Fruit fly (Drosophila melanogaster) whole organism, wandering third instar larva: ENCODE measurements around the gene Atg18b.
A peak's percentile ranks its signal among the peaks of the same experiment; 100 is the strongest.

Experiments used
- Abd-B ChIP-seq: fragments of >200 bp; optimal IDR thresholded peaks from 2 replicates; lab custom pipeline; 2017; ENCODE audit warnings: missing biosample characterization, missing genetic modification characterization
- CG32264 ChIP-seq: fragments of 200-800 bp; sonication (Bioruptor generic); optimal IDR thresholded peaks from 2 replicates; lab custom pipeline; 2016; ENCODE audit warnings: missing biosample characterization, missing genetic modification characterization
- CG9705 ChIP-seq: fragments of 200-800 bp; sonication (Bioruptor generic); optimal IDR thresholded peaks from 2 replicates; lab custom pipeline; 2018; ENCODE audit warnings: missing biosample characterization, mild to moderate bottlenecking, missing genetic modification characterization
- CrebA ChIP-seq: fragments of 200-800 bp; sonication (Bioruptor generic); optimal IDR thresholded peaks from 2 replicates; lab custom pipeline; 2016; ENCODE audit warnings: missing biosample characterization, mild to moderate bottlenecking, missing genetic modification characterization, borderline replicate concordance
- Dif ChIP-seq: fragments of 200-275, 200-300 bp; sonication (Bioruptor generic); optimal IDR thresholded peaks from 2 replicates; lab custom pipeline; 2018; ENCODE audit warnings: missing biosample characterization, missing genetic modification characterization; ENCODE audit not compliant: partially characterized antibody
- GATAd ChIP-seq: sonication (Bioruptor generic); optimal IDR thresholded peaks from 2 replicates; lab custom pipeline; 2016; ENCODE audit warnings: missing biosample characterization, missing genetic modification characterization
- HLH106 ChIP-seq: fragments of 200-800 bp; optimal IDR thresholded peaks from 3 replicates; lab custom pipeline; 2019; ENCODE audit warnings: missing biosample characterization, mild to moderate bottlenecking, missing genetic modification characterization, moderate library complexity
- Hnf4 ChIP-seq: fragments of 200-800 bp; sonication (Bioruptor generic); optimal IDR thresholded peaks from 2 replicates; lab custom pipeline; 2016; ENCODE audit warnings: missing biosample characterization, mild to moderate bottlenecking, missing genetic modification characterization
- Hr78 ChIP-seq: fragments of >200 bp; optimal IDR thresholded peaks from 2 replicates; lab custom pipeline; 2017; ENCODE audit warnings: missing biosample characterization, missing genetic modification characterization
- Hr83 ChIP-seq: fragments of 200-300 bp; sonication (Bioruptor generic); optimal IDR thresholded peaks from 2 replicates; lab custom pipeline; 2016; ENCODE audit warnings: missing biosample characterization, mild to moderate bottlenecking, missing genetic modification characterization, moderate library complexity; ENCODE audit not compliant: poor library complexity, severe bottlenecking
- OdsH ChIP-seq: fragments of 200-800 bp; sonication (Bioruptor generic); optimal IDR thresholded peaks from 2 replicates; lab custom pipeline; 2016; ENCODE audit warnings: missing biosample characterization, mild to moderate bottlenecking, missing genetic modification characterization
- Rel ChIP-seq, 2 experiments: fragments of 200-800 bp; sonication (Bioruptor generic) in 1 of 2; optimal IDR thresholded peaks; 2 replicates in 1 of 2; 3 replicates in 1 of 2; lab custom pipeline; 2016 to 2019; ENCODE audit warnings: mild to moderate bottlenecking in 2 of 2, missing biosample characterization in 2 of 2, missing genetic modification characterization in 2 of 2, moderate library complexity in 1 of 2
- Vsx2 ChIP-seq: fragments of 200-300, 225-300 bp; sonication (Bioruptor generic); optimal IDR thresholded peaks from 2 replicates; lab custom pipeline; 2018; ENCODE audit warnings: missing biosample characterization, missing genetic modification characterization; ENCODE audit not compliant: partially characterized antibody
- br ChIP-seq: fragments of 200-800 bp; sonication (Bioruptor generic); optimal IDR thresholded peaks from 2 replicates; lab custom pipeline; 2016; ENCODE audit warnings: missing biosample characterization, missing genetic modification characterization
- dmrt93B ChIP-seq: fragments of 200-800 bp; sonication (Bioruptor generic); optimal IDR thresholded peaks from 2 replicates; lab custom pipeline; 2018; ENCODE audit warnings: missing biosample characterization, mild to moderate bottlenecking, missing genetic modification characterization
- dsf ChIP-seq: sonication (Bioruptor generic); optimal IDR thresholded peaks from 2 replicates; lab custom pipeline; 2016; ENCODE audit warnings: missing biosample characterization, missing genetic modification characterization, borderline replicate concordance
- ey ChIP-seq: fragments of 200-800 bp; sonication (Bioruptor generic); optimal IDR thresholded peaks from 2 replicates; lab custom pipeline; 2016; ENCODE audit warnings: missing biosample characterization, missing genetic modification characterization
- foxo ChIP-seq, 2 experiments: fragments of 200-800 bp; sonication (Bioruptor generic); optimal IDR thresholded peaks; 2 replicates in 1 of 2; 3 replicates in 1 of 2; lab custom pipeline; 2016 to 2017; ENCODE audit warnings: missing biosample characterization in 2 of 2, missing genetic modification characterization in 2 of 2
- fru ChIP-seq: fragments of 200-800 bp; sonication (Bioruptor generic); optimal IDR thresholded peaks from 3 replicates; lab custom pipeline; 2016; ENCODE audit warnings: missing biosample characterization, mild to moderate bottlenecking, missing genetic modification characterization
- h ChIP-seq: fragments of 200-800 bp; sonication (Bioruptor generic); optimal IDR thresholded peaks from 3 replicates; lab custom pipeline; 2016; ENCODE audit warnings: missing biosample characterization, mild to moderate bottlenecking, missing genetic modification characterization
- jim ChIP-seq: fragments of 175-275, 200-325 bp; sonication (Bioruptor generic); optimal IDR thresholded peaks from 2 replicates; lab custom pipeline; 2016; ENCODE audit warnings: missing biosample characterization, mild to moderate bottlenecking, missing genetic modification characterization
- pan ChIP-seq: fragments of >200 bp; optimal IDR thresholded peaks from 2 replicates; lab custom pipeline; 2017
- rgr ChIP-seq: fragments of 200-800 bp; sonication (Bioruptor generic); optimal IDR thresholded peaks from 3 replicates; lab custom pipeline; 2016; ENCODE audit warnings: missing biosample characterization, mild to moderate bottlenecking, missing genetic modification characterization
- sage ChIP-seq: fragments of 200-800 bp; sonication (Bioruptor generic); optimal IDR thresholded peaks from 2 replicates; lab custom pipeline; 2016; ENCODE audit warnings: missing biosample characterization, mild to moderate bottlenecking, missing genetic modification characterization
- sv ChIP-seq: fragments of 200-800 bp; sonication (Bioruptor generic); optimal IDR thresholded peaks from 3 replicates; lab custom pipeline; 2016; ENCODE audit warnings: missing biosample characterization, missing genetic modification characterization
- tai ChIP-seq: sonication (Bioruptor generic); optimal IDR thresholded peaks from 2 replicates; lab custom pipeline; 2016; ENCODE audit warnings: missing biosample characterization, missing genetic modification characterization
- usp ChIP-seq: fragments of >200 bp; optimal IDR thresholded peaks from 2 replicates; lab custom pipeline; 2017; ENCODE audit warnings: missing biosample characterization, missing genetic modification characterization
- woc ChIP-seq: sonication (Bioruptor generic); optimal IDR thresholded peaks from 2 replicates; lab custom pipeline; 2016; ENCODE audit warnings: missing biosample characterization, mild to moderate bottlenecking, missing genetic modification characterization

Gene Atg18b

DNA sequence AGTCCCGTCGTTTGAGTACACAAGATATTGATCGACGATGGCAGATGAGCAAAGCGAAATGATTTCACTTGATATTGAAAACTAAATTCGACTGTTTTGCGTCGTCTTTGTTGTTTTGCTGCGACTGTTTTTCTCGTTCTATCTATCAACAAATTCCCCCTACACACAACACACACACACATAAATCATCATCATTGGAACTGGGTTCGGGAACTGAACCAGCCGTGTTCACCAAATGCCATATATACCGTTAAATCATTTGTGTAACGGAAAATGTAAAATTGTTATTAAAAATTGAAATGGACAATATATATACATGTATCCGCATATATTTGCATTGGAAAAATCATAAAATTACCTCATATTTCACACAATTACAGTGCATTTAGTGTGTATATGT is at the start of gene Atg18b:
Gene Atg18b, minus strand, starts transcription at position 177 of the 400 bp plus-strand sequence.
- TF ChIP-seq h (GFP tag; lab: Kevin White, UChicago): no peak
- no peak for TF ChIP-seq usp (GFP tag; lab: Kevin White, UChicago)
- TF ChIP-seq Rel (GFP tag; optimal IDR thresholded peaks at IDR 0.05; lab: Kevin White, UChicago): no peak
- TF ChIP-seq Rel (tag; optimal IDR thresholded peaks at IDR 0.05; lab: Kevin White, UChicago): peak; percentile 100
- TF ChIP-seq, all 38 proteins: peak for 1

DNA sequence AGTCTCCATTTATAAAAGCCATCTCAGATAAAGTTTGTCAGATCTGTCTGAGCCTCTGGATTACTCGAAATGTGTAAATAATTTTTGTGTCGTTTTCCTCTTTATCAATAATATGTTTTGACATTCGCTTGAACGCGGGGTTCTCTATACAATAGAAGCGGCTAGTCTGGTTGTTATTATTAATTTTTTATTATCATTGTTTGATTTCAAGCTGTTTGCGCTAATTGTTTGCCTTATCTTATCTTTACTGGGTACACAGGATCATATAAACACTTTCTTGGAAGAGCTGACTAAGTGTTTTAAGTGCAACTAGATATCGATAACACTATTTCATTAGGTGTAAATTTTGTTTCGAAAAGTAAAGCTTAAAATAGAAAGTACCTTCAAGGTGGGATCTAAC is 47.8 kb upstream of the Atg18b start:
- TF ChIP-seq tai (GFP tag; lab: Kevin White, UChicago) (peak; percentile 24), pan (lab: Kevin White, UChicago) (no peak), Hr83 (GFP tag; lab: Kevin White, UChicago) (no peak), dsf (GFP tag; lab: Kevin White, UChicago) (no peak)

- no peak for TF ChIP-seq HLH106
- TF ChIP-seq Vsx2 (GFP tag; lab: Kevin White, UChicago): no peak
- no peak for TF ChIP-seq dmrt93B
- TF ChIP-seq sv (GFP tag; lab: Kevin White, UChicago): no peak
- no peak for TF ChIP-seq pan (lab: Kevin White, UChicago)
- TF ChIP-seq CrebA (GFP tag; lab: Kevin White, UChicago): no peak
- no peak for TF ChIP-seq jim (GFP tag; lab: Kevin White, UChicago)
- no peak for TF ChIP-seq CG32264
- TF ChIP-seq Hr78 (GFP tag; lab: Kevin White, UChicago): no peak
- TF ChIP-seq br (GFP tag; lab: Kevin White, UChicago): no peak
Observed at dm6 chr2L:21266277-21266676, 45.9 kb upstream of the Atg18b start.

- TF ChIP-seq OdsH (GFP tag; lab: Kevin White, UChicago): peak; percentile 33
- TF ChIP-seq rgr (GFP tag; lab: Kevin White, UChicago): peak; percentile 31
- TF ChIP-seq fru (GFP tag; lab: Kevin White, UChicago): peak; percentile 14
- peak; percentile 37 for TF ChIP-seq h (GFP tag; lab: Kevin White, UChicago)
- TF ChIP-seq Dif (GFP tag; lab: Kevin White, UChicago): no peak
- peak; percentile 48 for TF ChIP-seq woc (GFP tag; lab: Kevin White, UChicago)
- peak; percentile 23 for TF ChIP-seq Hnf4 (GFP tag; lab: Kevin White, UChicago)
- TF ChIP-seq Hr78 (GFP tag; lab: Kevin White, UChicago): no peak
- TF ChIP-seq sage (GFP tag; lab: Kevin White, UChicago): no peak
- TF ChIP-seq Hr83 (GFP tag; lab: Kevin White, UChicago): no peak
- no peak for TF ChIP-seq ey (GFP tag; lab: Kevin White, UChicago)
- TF ChIP-seq foxo (GFP tag; optimal IDR thresholded peaks at IDR 0.05; lab: Kevin White, UChicago): peak in 1 of 2 experiments; percentile 39
- TF ChIP-seq CrebA (GFP tag; lab: Kevin White, UChicago): no peak
- no peak for TF ChIP-seq CG9705 (GFP tag; lab: Kevin White, UChicago)
Observed at dm6 chr2L:21263470-21264146, 43.2 kb upstream of the Atg18b start.

- no peak for TF ChIP-seq Abd-B
- no peak for TF ChIP-seq sv (GFP tag; lab: Kevin White, UChicago)
- no peak for TF ChIP-seq Hr78 (GFP tag; lab: Kevin White, UChicago)
- TF ChIP-seq GATAd (GFP tag; lab: Kevin White, UChicago): no peak
- TF ChIP-seq HLH106: no peak
- peak; percentile 2 for TF ChIP-seq rgr (GFP tag; lab: Kevin White, UChicago)
- TF ChIP-seq OdsH (GFP tag; lab: Kevin White, UChicago): no peak
- no peak for TF ChIP-seq Dif (GFP tag; lab: Kevin White, UChicago)
- TF ChIP-seq Hnf4 (GFP tag; lab: Kevin White, UChicago): no peak
- peak; percentile 19 for TF ChIP-seq fru (GFP tag; lab: Kevin White, UChicago)
- TF ChIP-seq, all 38 proteins: peak for 2
Observed at dm6 chr2L:21262832-21263231, 42.5 kb upstream of the Atg18b start, which contains the start of gene CG8671. Gene CG8671 (plus strand): TSS chr2L:21262956.
